Fruit fly (Drosophila melanogaster): ENCODE measurements around the gene CG9915.
A peak's percentile ranks its signal among the peaks of the same experiment; 100 is the strongest.

CG9915 gene

DNA sequence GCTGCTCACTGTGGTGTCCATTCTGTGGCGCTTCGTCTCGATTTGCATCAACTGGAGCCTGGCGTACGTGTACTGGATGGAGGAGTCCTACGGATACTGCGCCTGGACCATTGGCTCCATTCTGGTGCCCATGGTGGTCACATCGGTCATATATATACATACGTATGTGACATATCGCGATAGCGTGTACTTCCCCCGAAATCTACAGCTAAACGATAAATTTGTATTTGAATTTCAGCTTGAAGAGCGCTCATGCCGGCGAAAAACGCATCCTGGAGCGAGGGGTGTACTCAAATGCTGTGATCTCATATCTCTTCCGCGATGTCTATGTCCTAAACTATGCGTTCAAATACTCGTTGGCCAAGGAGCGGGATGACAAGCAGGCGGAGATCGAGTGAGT, 10.6 kb upstream of the CG9915 start:
- TF ChIP-seq Rel (GFP tag; optimal IDR thresholded peaks at IDR 0.05) (no peak), Rel (tag; optimal IDR thresholded peaks at IDR 0.05) (peak; percentile 93), Myc (optimal IDR thresholded peaks at IDR 0.05) (no peak)

DNA sequence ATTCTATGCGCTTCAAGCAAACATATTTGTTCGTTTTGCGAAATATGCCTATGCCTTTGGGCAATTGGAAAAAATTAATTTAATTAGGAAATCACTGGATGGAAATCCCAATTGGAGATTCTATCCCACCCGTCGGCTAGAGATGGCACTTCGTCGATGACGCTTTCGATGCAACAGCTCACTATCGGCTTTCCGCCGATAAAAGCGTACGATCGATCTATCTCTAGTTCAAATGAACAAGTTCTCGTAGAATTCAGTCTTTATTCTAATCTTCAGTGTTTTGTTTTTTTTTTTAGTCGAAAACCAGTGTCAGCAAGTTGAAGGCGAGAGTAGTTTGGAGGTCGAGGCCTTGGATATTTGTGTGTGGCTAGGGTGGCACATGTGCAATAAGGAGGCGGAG, 10.1 kb upstream of the CG9915 start, which contains the start of the genes CG9917 and CG32579:
Gene CG9917, minus strand, starts transcription at position 169 of the 400 bp plus-strand sequence.
Gene CG32579, plus strand, starts transcription at position 224 of the 400 bp plus-strand sequence.
- TF ChIP-seq jim (GFP tag; optimal IDR thresholded peaks at IDR 0.05) (no peak), Abd-B (GFP tag; optimal IDR thresholded peaks at IDR 0.05) (no peak), OdsH (GFP tag; optimal IDR thresholded peaks at IDR 0.05) (peak; percentile 4), Rel (GFP tag; optimal IDR thresholded peaks at IDR 0.05) (no peak), Rel (tag; optimal IDR thresholded peaks at IDR 0.05) (peak; percentile 85), Sp1 (GFP tag; optimal IDR thresholded peaks at IDR 0.05) (peak; percentile 15), fru (GFP tag; optimal IDR thresholded peaks at IDR 0.05) (no peak), foxo (GFP tag; optimal IDR thresholded peaks at IDR 0.05) (no peak), dsf (GFP tag; optimal IDR thresholded peaks at IDR 0.05; ENCODE audit: borderline replicate concordance) (no peak), Hr78 (GFP tag; optimal IDR thresholded peaks at IDR 0.05) (no peak)

DNA sequence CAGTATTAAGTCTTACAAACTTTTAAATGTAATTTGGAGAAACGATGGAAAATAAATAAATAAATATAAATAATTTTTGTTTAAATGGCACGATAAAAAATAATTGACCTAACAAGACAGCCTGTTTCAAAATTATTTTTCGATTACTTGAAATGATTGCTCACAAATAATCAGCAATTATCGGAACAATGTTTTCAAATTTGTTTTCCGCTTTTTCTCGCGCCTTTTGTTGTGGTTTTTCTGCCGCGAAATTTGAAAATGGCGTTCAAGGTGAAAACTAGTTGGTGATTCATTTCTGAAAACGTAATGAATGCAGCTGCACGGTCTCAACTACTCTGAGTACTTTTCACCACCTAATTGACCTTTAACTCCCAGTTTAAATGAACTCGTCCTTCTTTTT, 8.1 kb upstream of the CG9915 start:
- no peak for TF ChIP-seq Rel (GFP tag; optimal IDR thresholded peaks at IDR 0.05)
- TF ChIP-seq Rel (tag; optimal IDR thresholded peaks at IDR 0.05) = peak; percentile 38
- TF ChIP-seq Dif (GFP tag; optimal IDR thresholded peaks at IDR 0.05; ENCODE audit: partially characterized antibody) = no peak
- TF ChIP-seq Dfd (GFP tag; optimal IDR thresholded peaks at IDR 0.05) = no peak

DNA sequence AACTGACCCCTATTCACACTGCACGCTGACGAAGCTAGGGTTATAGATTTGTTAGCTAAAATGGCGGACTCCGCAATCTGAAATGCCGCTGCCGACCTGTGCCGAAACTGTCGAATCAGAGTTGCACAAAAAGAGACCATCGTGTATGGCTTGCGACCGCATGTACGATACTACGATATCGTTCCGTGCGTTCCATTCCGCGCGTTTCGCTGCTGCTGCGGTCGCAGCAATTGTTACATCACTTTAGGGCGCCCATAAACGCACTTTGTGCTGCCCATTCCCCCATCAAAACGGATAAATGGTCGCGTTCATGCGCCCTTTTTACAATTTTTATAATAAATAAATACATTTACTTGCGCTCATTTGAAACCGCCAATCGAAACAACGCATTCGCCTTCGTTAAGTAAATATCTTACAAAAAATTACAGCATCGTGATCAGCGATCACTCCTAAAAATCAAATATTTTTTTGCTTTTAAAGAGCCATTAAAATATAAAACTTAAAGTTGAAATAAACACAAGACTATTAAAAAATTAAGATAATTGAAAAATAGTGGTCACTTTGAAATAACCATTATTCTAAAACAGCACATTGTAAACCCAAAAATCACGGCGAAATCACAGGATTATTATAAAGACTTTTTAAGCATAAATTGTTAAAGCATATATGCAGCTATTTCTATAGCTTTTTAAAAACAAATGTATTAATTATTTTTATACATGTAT, 7.4 kb upstream of the CG9915 start, which contains the start of gene Cyp1:
Gene Cyp1, minus strand, starts transcription at position 174 of the 725 bp plus-strand sequence.
- TF ChIP-seq Hr78 (GFP tag; optimal IDR thresholded peaks at IDR 0.05) (no peak), Sp1 (GFP tag; optimal IDR thresholded peaks at IDR 0.05) (peak; percentile 39), Hr83 (GFP tag; optimal IDR thresholded peaks at IDR 0.05; ENCODE audit: poor library complexity, severe bottlenecking) (peak; percentile 77), Mio (GFP tag; optimal IDR thresholded peaks at IDR 0.05) (no peak), dsf (GFP tag; optimal IDR thresholded peaks at IDR 0.05; ENCODE audit: borderline replicate concordance) (no peak), rgr (GFP tag; optimal IDR thresholded peaks at IDR 0.05) (peak; percentile 43), Hnf4 (GFP tag; optimal IDR thresholded peaks at IDR 0.05) (peak; percentile 50), Vsx2 (GFP tag; optimal IDR thresholded peaks at IDR 0.05; ENCODE audit: partially characterized antibody) (no peak), woc (GFP tag; optimal IDR thresholded peaks at IDR 0.05) (peak; percentile 59), fru (GFP tag; optimal IDR thresholded peaks at IDR 0.05) (no peak), Dif (GFP tag; optimal IDR thresholded peaks at IDR 0.05; ENCODE audit: partially characterized antibody) (peak; percentile 5), jim (GFP tag; optimal IDR thresholded peaks at IDR 0.05) (peak; percentile 57), GATAd (GFP tag; optimal IDR thresholded peaks at IDR 0.05) (no peak), foxo (GFP tag; optimal IDR thresholded peaks at IDR 0.05) (peak in 1 of 2 experiments; percentile 31), tai (GFP tag; optimal IDR thresholded peaks at IDR 0.05) (no peak), Rel (GFP tag; optimal IDR thresholded peaks at IDR 0.05) (peak; percentile 5), Rel (tag; optimal IDR thresholded peaks at IDR 0.05) (peak; percentile 8), h (GFP tag; optimal IDR thresholded peaks at IDR 0.05) (peak; percentile 42), Myc (optimal IDR thresholded peaks at IDR 0.05) (peak; percentile 10)

DNA sequence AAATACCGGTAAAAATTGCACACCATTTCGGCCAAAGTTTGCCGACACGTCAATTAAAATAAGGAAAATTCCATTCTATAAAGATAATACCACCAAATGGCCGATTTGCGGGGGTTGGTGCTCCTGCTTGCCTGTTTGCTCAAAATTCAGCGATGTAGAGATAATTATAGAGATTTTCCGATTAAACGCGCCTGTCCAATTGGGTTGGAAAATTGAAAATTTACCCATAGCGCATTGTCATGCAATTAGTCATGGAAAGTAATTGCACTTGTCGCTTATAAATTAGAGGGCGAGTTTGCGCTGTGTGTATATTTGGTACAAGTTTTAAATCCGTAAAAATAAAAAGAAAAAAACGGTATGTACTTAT, 6.6 kb upstream of the CG9915 start:
- TF ChIP-seq Mio (GFP tag; optimal IDR thresholded peaks at IDR 0.05) (no peak), rgr (GFP tag; optimal IDR thresholded peaks at IDR 0.05) (no peak), HLH106 (tag; optimal IDR thresholded peaks at IDR 0.05) (no peak), foxo (GFP tag; optimal IDR thresholded peaks at IDR 0.05) (no peak), Myc (optimal IDR thresholded peaks at IDR 0.05) (no peak), brk (GFP tag; optimal IDR thresholded peaks at IDR 0.05) (no peak), Hr83 (GFP tag; optimal IDR thresholded peaks at IDR 0.05; ENCODE audit: poor library complexity, severe bottlenecking) (no peak), fru (GFP tag; optimal IDR thresholded peaks at IDR 0.05) (no peak), N (GFP tag; optimal IDR thresholded peaks at IDR 0.05) (no peak), CrebA (GFP tag; optimal IDR thresholded peaks at IDR 0.05; ENCODE audit: borderline replicate concordance) (no peak), br (GFP tag; optimal IDR thresholded peaks at IDR 0.05) (no peak), jim (GFP tag; optimal IDR thresholded peaks at IDR 0.05) (no peak), dsf (GFP tag; optimal IDR thresholded peaks at IDR 0.05; ENCODE audit: borderline replicate concordance) (no peak)
